Fruit fly (Drosophila melanogaster): ENCODE results near the gene egh.
"Not testable (repeated sequence)": the region's sequence is repeated elsewhere in the genome, so short reads cannot be mapped to it uniquely, and the experiment has no call there.

DNA sequence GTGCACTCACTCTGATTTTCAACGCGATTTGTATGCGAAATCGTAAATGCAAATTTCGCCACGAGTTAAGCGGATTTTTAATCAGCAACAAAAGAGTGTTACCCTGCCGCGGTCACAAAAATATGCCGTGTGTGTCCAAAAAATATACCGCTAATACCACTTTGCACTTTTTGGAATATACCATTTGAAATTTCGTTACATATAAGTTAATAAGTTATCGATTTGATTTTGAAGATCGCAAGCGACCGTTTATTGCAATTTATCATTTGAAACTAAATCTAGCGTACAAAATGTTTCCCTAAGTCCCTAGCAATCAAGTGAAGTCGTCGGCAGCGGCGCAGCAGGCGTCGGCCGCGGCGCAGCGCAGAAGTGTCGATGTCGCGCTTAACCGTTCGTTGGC lies 21.9 kb downstream of the egh start, which contains the start of gene eIF3g1:
- TF ChIP-seq Gug (GFP tag; IDR thresholded peaks at IDR 0.05); CG3032 (tag; optimal IDR thresholded peaks at IDR 0.05); vri (GFP tag; optimal IDR thresholded peaks at IDR 0.05); cyc (GFP tag; optimal IDR thresholded peaks at IDR 0.05); fd85E (GFP tag; optimal IDR thresholded peaks at IDR 0.05): not testable (repeated sequence)
- TF ChIP-seq CG6854 (GFP tag; optimal IDR thresholded peaks at IDR 0.05): peak; percentile 12
